Fruit fly (Drosophila melanogaster) whole organism, wandering third instar larva: ENCODE results near the gene CG14229.

ENCODE experiments used
- Abd-B ChIP-seq: fragments of >200 bp; optimal IDR thresholded peaks from 2 replicates; lab custom pipeline; 2017; ENCODE audit warnings: missing biosample characterization, missing genetic modification characterization
- CG32264 ChIP-seq: fragments of 200-800 bp; sonication (Bioruptor generic); optimal IDR thresholded peaks from 2 replicates; lab custom pipeline; 2016; ENCODE audit warnings: missing biosample characterization, missing genetic modification characterization
- CG9705 ChIP-seq: fragments of 200-800 bp; sonication (Bioruptor generic); optimal IDR thresholded peaks from 2 replicates; lab custom pipeline; 2018; ENCODE audit warnings: missing biosample characterization, mild to moderate bottlenecking, missing genetic modification characterization
- CrebA ChIP-seq: fragments of 200-800 bp; sonication (Bioruptor generic); optimal IDR thresholded peaks from 2 replicates; lab custom pipeline; 2016; ENCODE audit warnings: missing biosample characterization, mild to moderate bottlenecking, missing genetic modification characterization, borderline replicate concordance
- Dfd ChIP-seq: fragments of >200 bp; optimal IDR thresholded peaks from 2 replicates; lab custom pipeline; 2017; ENCODE audit warnings: missing biosample characterization, missing genetic modification characterization
- Dif ChIP-seq: fragments of 200-275, 200-300 bp; sonication (Bioruptor generic); optimal IDR thresholded peaks from 2 replicates; lab custom pipeline; 2018; ENCODE audit warnings: missing biosample characterization, missing genetic modification characterization; ENCODE audit not compliant: partially characterized antibody
- GATAd ChIP-seq: sonication (Bioruptor generic); optimal IDR thresholded peaks from 2 replicates; lab custom pipeline; 2016; ENCODE audit warnings: missing biosample characterization, missing genetic modification characterization
- HLH106 ChIP-seq: fragments of 200-800 bp; optimal IDR thresholded peaks from 3 replicates; lab custom pipeline; 2019; ENCODE audit warnings: missing biosample characterization, mild to moderate bottlenecking, missing genetic modification characterization, moderate library complexity
- Hnf4 ChIP-seq: fragments of 200-800 bp; sonication (Bioruptor generic); optimal IDR thresholded peaks from 2 replicates; lab custom pipeline; 2016; ENCODE audit warnings: missing biosample characterization, mild to moderate bottlenecking, missing genetic modification characterization
- Hr78 ChIP-seq: fragments of >200 bp; optimal IDR thresholded peaks from 2 replicates; lab custom pipeline; 2017; ENCODE audit warnings: missing biosample characterization, missing genetic modification characterization
- Hr83 ChIP-seq: fragments of 200-300 bp; sonication (Bioruptor generic); optimal IDR thresholded peaks from 2 replicates; lab custom pipeline; 2016; ENCODE audit warnings: missing biosample characterization, mild to moderate bottlenecking, missing genetic modification characterization, moderate library complexity; ENCODE audit not compliant: poor library complexity, severe bottlenecking
- Jra ChIP-seq: sonication (Bioruptor generic); optimal IDR thresholded peaks from 2 replicates; lab custom pipeline; 2016; ENCODE audit warnings: missing biosample characterization, missing genetic modification characterization
- Mio ChIP-seq: sonication (Bioruptor generic); optimal IDR thresholded peaks from 2 replicates; lab custom pipeline; 2016; ENCODE audit warnings: missing biosample characterization, missing genetic modification characterization
- Myc ChIP-seq: fragments of >200 bp; optimal IDR thresholded peaks from 2 replicates; lab custom pipeline; 2017
- N ChIP-seq: fragments of >200 bp; optimal IDR thresholded peaks from 2 replicates; lab custom pipeline; 2018; ENCODE audit warnings: missing biosample characterization, missing external identifiers, missing genetic modification characterization
- OdsH ChIP-seq: fragments of 200-800 bp; sonication (Bioruptor generic); optimal IDR thresholded peaks from 2 replicates; lab custom pipeline; 2016; ENCODE audit warnings: missing biosample characterization, mild to moderate bottlenecking, missing genetic modification characterization
- Rel ChIP-seq, 2 experiments: fragments of 200-800 bp; sonication (Bioruptor generic) in 1 of 2; optimal IDR thresholded peaks; 2 replicates in 1 of 2; 3 replicates in 1 of 2; lab custom pipeline; 2016 to 2019; ENCODE audit warnings: mild to moderate bottlenecking in 2 of 2, missing biosample characterization in 2 of 2, missing genetic modification characterization in 2 of 2, moderate library complexity in 1 of 2
- Sp1 ChIP-seq: fragments of 200-800 bp; sonication (Bioruptor generic); optimal IDR thresholded peaks from 3 replicates; lab custom pipeline; 2019; ENCODE audit warnings: missing biosample characterization, mild to moderate bottlenecking, missing genetic modification characterization, moderate library complexity
- Vsx2 ChIP-seq: fragments of 200-300, 225-300 bp; sonication (Bioruptor generic); optimal IDR thresholded peaks from 2 replicates; lab custom pipeline; 2018; ENCODE audit warnings: missing biosample characterization, missing genetic modification characterization; ENCODE audit not compliant: partially characterized antibody
- br ChIP-seq: fragments of 200-800 bp; sonication (Bioruptor generic); optimal IDR thresholded peaks from 2 replicates; lab custom pipeline; 2016; ENCODE audit warnings: missing biosample characterization, missing genetic modification characterization
- brk ChIP-seq: fragments of 200-800 bp; sonication (Bioruptor generic); optimal IDR thresholded peaks from 2 replicates; lab custom pipeline; 2016; ENCODE audit warnings: missing biosample characterization, mild to moderate bottlenecking, missing genetic modification characterization
- dl ChIP-seq, 2 experiments: fragments of 175-275, 200-275 bp in 1 of 2; fragments of 200-275 bp in 1 of 2; sonication (Bioruptor generic); optimal IDR thresholded peaks; lab custom pipeline; 2018; ENCODE audit warnings: mild to moderate bottlenecking in 2 of 2, missing biosample characterization in 2 of 2, missing genetic modification characterization in 2 of 2, moderate library complexity in 2 of 2; ENCODE audit not compliant: partially characterized antibody in 2 of 2, insufficient read depth in 1 of 2
- dmrt93B ChIP-seq: fragments of 200-800 bp; sonication (Bioruptor generic); optimal IDR thresholded peaks from 2 replicates; lab custom pipeline; 2018; ENCODE audit warnings: missing biosample characterization, mild to moderate bottlenecking, missing genetic modification characterization
- dsf ChIP-seq: sonication (Bioruptor generic); optimal IDR thresholded peaks from 2 replicates; lab custom pipeline; 2016; ENCODE audit warnings: missing biosample characterization, missing genetic modification characterization, borderline replicate concordance
- ey ChIP-seq: fragments of 200-800 bp; sonication (Bioruptor generic); optimal IDR thresholded peaks from 2 replicates; lab custom pipeline; 2016; ENCODE audit warnings: missing biosample characterization, missing genetic modification characterization
- foxo ChIP-seq, 2 experiments: fragments of 200-800 bp; sonication (Bioruptor generic); optimal IDR thresholded peaks; 2 replicates in 1 of 2; 3 replicates in 1 of 2; lab custom pipeline; 2016 to 2017; ENCODE audit warnings: missing biosample characterization in 2 of 2, missing genetic modification characterization in 2 of 2
- fru ChIP-seq: fragments of 200-800 bp; sonication (Bioruptor generic); optimal IDR thresholded peaks from 3 replicates; lab custom pipeline; 2016; ENCODE audit warnings: missing biosample characterization, mild to moderate bottlenecking, missing genetic modification characterization
- h ChIP-seq: fragments of 200-800 bp; sonication (Bioruptor generic); optimal IDR thresholded peaks from 3 replicates; lab custom pipeline; 2016; ENCODE audit warnings: missing biosample characterization, mild to moderate bottlenecking, missing genetic modification characterization
- jim ChIP-seq: fragments of 175-275, 200-325 bp; sonication (Bioruptor generic); optimal IDR thresholded peaks from 2 replicates; lab custom pipeline; 2016; ENCODE audit warnings: missing biosample characterization, mild to moderate bottlenecking, missing genetic modification characterization
- lola ChIP-seq: fragments of >200 bp; optimal IDR thresholded peaks from 2 replicates; lab custom pipeline; 2017; ENCODE audit warnings: missing biosample characterization, missing genetic modification characterization
- pan ChIP-seq: fragments of >200 bp; optimal IDR thresholded peaks from 2 replicates; lab custom pipeline; 2017
- psq ChIP-seq: fragments of 200-800 bp; sonication (Bioruptor generic); optimal IDR thresholded peaks from 3 replicates; lab custom pipeline; 2017; ENCODE audit warnings: missing biosample characterization, mild to moderate bottlenecking, missing genetic modification characterization, moderate library complexity
- rgr ChIP-seq: fragments of 200-800 bp; sonication (Bioruptor generic); optimal IDR thresholded peaks from 3 replicates; lab custom pipeline; 2016; ENCODE audit warnings: missing biosample characterization, mild to moderate bottlenecking, missing genetic modification characterization
- sage ChIP-seq: fragments of 200-800 bp; sonication (Bioruptor generic); optimal IDR thresholded peaks from 2 replicates; lab custom pipeline; 2016; ENCODE audit warnings: missing biosample characterization, mild to moderate bottlenecking, missing genetic modification characterization
- sv ChIP-seq: fragments of 200-800 bp; sonication (Bioruptor generic); optimal IDR thresholded peaks from 3 replicates; lab custom pipeline; 2016; ENCODE audit warnings: missing biosample characterization, missing genetic modification characterization
- tai ChIP-seq: sonication (Bioruptor generic); optimal IDR thresholded peaks from 2 replicates; lab custom pipeline; 2016; ENCODE audit warnings: missing biosample characterization, missing genetic modification characterization
- usp ChIP-seq: fragments of >200 bp; optimal IDR thresholded peaks from 2 replicates; lab custom pipeline; 2017; ENCODE audit warnings: missing biosample characterization, missing genetic modification characterization
- woc ChIP-seq: sonication (Bioruptor generic); optimal IDR thresholded peaks from 2 replicates; lab custom pipeline; 2016; ENCODE audit warnings: missing biosample characterization, mild to moderate bottlenecking, missing genetic modification characterization

Gene CG14229

DNA sequence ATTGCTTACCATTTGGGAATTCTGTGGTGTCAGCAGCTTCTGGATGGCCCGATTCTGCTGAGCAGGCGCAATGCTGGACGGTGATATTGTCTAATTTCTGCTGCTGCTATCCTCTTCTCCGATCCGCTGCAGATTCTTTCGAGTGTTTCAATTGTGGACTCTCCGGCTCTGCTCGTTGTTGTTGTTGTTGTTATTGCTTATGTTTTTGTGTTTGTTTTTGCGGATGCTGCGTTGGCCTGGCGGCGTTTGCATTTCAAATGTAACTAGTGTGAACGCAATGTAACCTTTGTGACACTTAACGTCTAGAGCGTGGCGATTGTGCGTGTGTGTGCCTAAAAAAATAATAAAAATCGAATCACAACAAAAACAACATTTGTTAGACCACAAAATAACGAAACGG lies 16.9 kb upstream of the CG14229 start:
- no peak for TF ChIP-seq CG32264 (GFP tag; lab: Kevin White, UChicago)
- TF ChIP-seq GATAd (GFP tag; lab: Kevin White, UChicago), result no peak
- TF ChIP-seq sv (GFP tag; lab: Kevin White, UChicago), result no peak

DNA sequence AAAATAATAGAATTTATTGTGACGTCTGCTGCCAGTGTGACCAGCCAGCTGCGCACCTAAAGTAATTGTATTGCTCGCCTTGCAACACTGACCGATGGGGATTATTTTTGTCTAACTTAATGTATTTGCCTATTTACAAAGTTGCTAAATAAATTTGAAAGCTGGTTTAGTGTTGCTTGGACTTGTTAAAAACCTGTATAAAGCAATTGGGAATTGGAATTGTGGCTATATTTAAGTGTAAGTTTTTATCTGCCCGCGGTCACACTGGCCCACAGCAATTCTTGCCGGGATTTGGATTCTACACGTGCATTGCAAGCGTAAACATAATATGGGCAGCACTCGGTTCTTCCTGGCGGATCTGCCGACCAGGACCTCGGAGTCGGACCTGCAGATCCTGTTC lies 9.0 kb upstream of the CG14229 start, which contains the start of the genes CG14230 and CG14232:
CG14230 (plus strand) TSS at position 94 of the 400 bp plus-strand sequence.
CG14232 (minus strand) TSS at position 177 of the 400 bp plus-strand sequence.
- TF ChIP-seq Myc (lab: Kevin White, UChicago), result peak; percentile 35
- no peak for TF ChIP-seq ey (GFP tag; lab: Kevin White, UChicago)
- peak; percentile 23 for TF ChIP-seq rgr (GFP tag; lab: Kevin White, UChicago)
- peak; percentile 52 for TF ChIP-seq fru (GFP tag; lab: Kevin White, UChicago)
- TF ChIP-seq psq (GFP tag; lab: Kevin White, UChicago), result no peak
- peak; percentile 5 for TF ChIP-seq Sp1 (GFP tag; lab: Kevin White, UChicago)
- no peak for TF ChIP-seq Dif
- TF ChIP-seq woc, result no peak
- no peak for TF ChIP-seq OdsH
- no peak for TF ChIP-seq CG32264 (GFP tag; lab: Kevin White, UChicago)
- no peak for TF ChIP-seq jim (GFP tag; lab: Kevin White, UChicago)
- TF ChIP-seq Abd-B (GFP tag; lab: Kevin White, UChicago), result no peak
- no peak for TF ChIP-seq Rel (GFP tag; optimal IDR thresholded peaks at IDR 0.05; lab: Kevin White, UChicago)
- peak; percentile 81 for TF ChIP-seq Rel (tag; optimal IDR thresholded peaks at IDR 0.05; lab: Kevin White, UChicago)

DNA sequence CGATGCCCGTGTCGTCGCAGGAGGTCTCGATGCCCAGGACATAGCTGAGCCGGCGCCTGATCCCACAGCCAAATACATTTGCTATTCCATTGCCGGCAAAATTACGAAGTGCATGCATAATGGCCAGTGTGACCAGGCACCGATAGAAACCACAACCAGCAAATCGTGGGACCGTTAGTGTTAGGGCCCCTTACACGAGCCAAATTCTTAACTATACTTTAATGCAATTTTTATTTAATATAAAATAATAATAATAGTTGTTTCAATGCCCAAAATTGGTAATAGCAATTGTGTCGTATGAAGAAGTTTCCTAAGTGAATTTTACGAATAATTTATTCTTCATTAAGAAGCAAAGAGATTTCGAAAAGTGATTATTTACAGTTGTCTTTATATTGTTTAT lies 6.6 kb upstream of the CG14229 start, which contains the start of gene Tcs4:
Tcs4 (minus strand) TSS at position 145 of the 400 bp plus-strand sequence.
- TF ChIP-seq Dif (peak; percentile 97), GATAd (GFP tag; lab: Kevin White, UChicago) (no peak), Sp1 (GFP tag; lab: Kevin White, UChicago) (peak; percentile 0), psq (GFP tag; lab: Kevin White, UChicago) (no peak), HLH106 (tag; lab: Kevin White, UChicago) (peak; percentile 29), lola (GFP tag; lab: Kevin White, UChicago) (no peak), rgr (GFP tag; lab: Kevin White, UChicago) (peak; percentile 18), Jra (GFP tag; lab: Kevin White, UChicago) (no peak), dl (GFP tag; optimal IDR thresholded peaks at IDR 0.05; lab: Kevin White, UChicago; ENCODE audit: insufficient read depth in 1 of 2, partially characterized antibody in 2 of 2) (peak in 1 of 2 experiments; percentile 4), OdsH (no peak), h (GFP tag; lab: Kevin White, UChicago) (no peak)

DNA sequence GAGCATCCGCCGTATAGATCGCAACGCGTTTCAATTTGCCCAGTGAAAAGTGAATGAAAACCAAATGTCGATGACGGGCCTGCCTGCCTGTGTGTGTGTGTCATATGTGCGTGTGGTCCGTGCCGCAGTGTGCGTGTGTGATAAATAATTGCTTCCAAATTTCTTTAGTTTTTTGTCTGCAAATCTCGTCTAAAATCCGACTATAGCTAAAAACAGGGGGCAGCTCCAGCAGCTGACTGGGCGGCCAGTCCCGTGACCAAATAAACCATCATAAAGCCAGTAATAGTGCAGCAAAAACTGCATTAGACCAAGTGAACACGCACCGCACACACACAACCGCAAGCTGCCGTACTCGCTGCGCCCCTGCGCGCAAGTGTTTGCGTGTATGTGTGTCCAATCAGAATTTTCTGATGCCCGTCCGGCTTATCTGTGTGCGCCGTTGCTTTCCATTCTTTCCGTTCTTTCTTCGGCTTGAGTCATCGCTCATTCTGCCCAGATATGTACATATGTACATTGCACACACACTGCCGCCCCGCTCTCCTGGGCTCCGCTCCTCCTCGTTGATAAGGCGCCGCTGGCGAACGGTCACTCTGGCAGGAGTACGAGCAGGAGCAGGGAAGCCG lies 2.3 kb upstream of the CG14229 start:
- TF ChIP-seq fru (GFP tag; lab: Kevin White, UChicago) (no peak), HLH106 (tag; lab: Kevin White, UChicago) (peak; percentile 20), sage (GFP tag; lab: Kevin White, UChicago) (no peak), foxo (GFP tag; optimal IDR thresholded peaks at IDR 0.05; lab: Kevin White, UChicago) (peak in 1 of 2 experiments; percentile 7), Vsx2 (GFP tag; lab: Kevin White, UChicago) (no peak), Hr83 (GFP tag; lab: Kevin White, UChicago) (peak; percentile 62), br (GFP tag; lab: Kevin White, UChicago) (no peak), N (GFP tag; lab: Kevin White, UChicago) (peak; percentile 96), Dif (peak; percentile 16), CrebA (GFP tag; lab: Kevin White, UChicago) (no peak), GATAd (GFP tag; lab: Kevin White, UChicago) (no peak), ey (GFP tag; lab: Kevin White, UChicago) (no peak), tai (GFP tag; lab: Kevin White, UChicago) (no peak), pan (lab: Kevin White, UChicago) (no peak), Myc (lab: Kevin White, UChicago) (no peak), Abd-B (GFP tag; lab: Kevin White, UChicago) (peak; percentile 50), dsf (GFP tag; lab: Kevin White, UChicago) (no peak), lola (GFP tag; lab: Kevin White, UChicago) (no peak), woc (no peak), rgr (GFP tag; lab: Kevin White, UChicago) (peak; percentile 30), Rel (GFP tag; optimal IDR thresholded peaks at IDR 0.05; lab: Kevin White, UChicago) (no peak), Rel (tag; optimal IDR thresholded peaks at IDR 0.05; lab: Kevin White, UChicago) (peak; percentile 9), Sp1 (GFP tag; lab: Kevin White, UChicago) (peak; percentile 12), sv (GFP tag; lab: Kevin White, UChicago) (no peak), Dfd (GFP tag; lab: Kevin White, UChicago) (no peak), CG9705 (GFP tag; lab: Kevin White, UChicago) (peak; percentile 48), Hnf4 (no peak), dmrt93B (GFP tag; lab: Kevin White, UChicago) (no peak), jim (GFP tag; lab: Kevin White, UChicago) (no peak), dl (GFP tag; optimal IDR thresholded peaks at IDR 0.05; lab: Kevin White, UChicago; ENCODE audit: insufficient read depth in 1 of 2, partially characterized antibody in 2 of 2) (no peak), brk (GFP tag; lab: Kevin White, UChicago) (no peak), usp (no peak), OdsH (peak; percentile 19), psq (GFP tag; lab: Kevin White, UChicago) (peak; percentile 44), Jra (GFP tag; lab: Kevin White, UChicago) (peak; percentile 41), CG32264 (GFP tag; lab: Kevin White, UChicago) (no peak), Hr78 (no peak), Mio (GFP tag; lab: Kevin White, UChicago) (no peak)
